Fruit fly (Drosophila melanogaster) whole organism, adult: ENCODE measurements around the gene Aven.

Experiments used
- CG11617 ChIP-seq: fragments of 200-800 bp; sonication (Bioruptor generic); optimal IDR thresholded peaks from 2 replicates; lab custom pipeline; 2017; ENCODE audit warnings: mild to moderate bottlenecking, missing biosample characterization, missing genetic modification reagents, missing genetic modification characterization
- CG12768 ChIP-seq: fragments of 200-800 bp; sonication (Bioruptor generic); optimal IDR thresholded peaks from 2 replicates; lab custom pipeline; 2017; ENCODE audit warnings: missing biosample characterization, missing genetic modification characterization, mild to moderate bottlenecking, moderate library complexity, missing genetic modification reagents
- CG14711 ChIP-seq: fragments of 200-800 bp; sonication (Bioruptor generic); optimal IDR thresholded peaks from 2 replicates; lab custom pipeline; 2018; ENCODE audit warnings: missing biosample characterization, mild to moderate bottlenecking, missing genetic modification characterization, moderate library complexity
- CG1620 ChIP-seq: fragments of 200-800 bp; sonication (Bioruptor generic); optimal IDR thresholded peaks from 2 replicates; lab custom pipeline; 2016; ENCODE audit warnings: missing biosample characterization, missing genetic modification characterization
- CG33017 ChIP-seq: fragments of 200-800 bp; sonication (Bioruptor generic); optimal IDR thresholded peaks from 2 replicates; lab custom pipeline; 2018; ENCODE audit warnings: missing biosample characterization, mild to moderate bottlenecking, missing genetic modification characterization, moderate library complexity
- CG5204 ChIP-seq: fragments of 200-800 bp; sonication (Bioruptor generic); optimal IDR thresholded peaks from 2 replicates; lab custom pipeline; 2016; ENCODE audit warnings: missing biosample characterization, missing genetic modification characterization
- CG7045 ChIP-seq: fragments of 200-800 bp; sonication (Bioruptor generic); optimal IDR thresholded peaks from 2 replicates; lab custom pipeline; 2017; ENCODE audit warnings: missing biosample characterization, mild to moderate bottlenecking, missing genetic modification characterization
- CG7101 ChIP-seq: fragments of 200-800 bp; sonication (Bioruptor generic); optimal IDR thresholded peaks from 2 replicates; lab custom pipeline; 2018; ENCODE audit warnings: missing biosample characterization, mild to moderate bottlenecking, missing genetic modification characterization, moderate library complexity
- Clk ChIP-seq: fragments of 200-800 bp; sonication (Bioruptor generic); optimal IDR thresholded peaks from 2 replicates; lab custom pipeline; 2017; ENCODE audit warnings: missing biosample characterization, missing genetic modification characterization
- Crg-1 ChIP-seq: fragments of 200-800 bp; sonication (Bioruptor generic); optimal IDR thresholded peaks from 2 replicates; lab custom pipeline; 2016; ENCODE audit warnings: missing biosample characterization, missing genetic modification characterization
- Hr96 ChIP-seq: fragments of 200-800 bp; sonication (Bioruptor generic); optimal IDR thresholded peaks from 2 replicates; lab custom pipeline; 2016; ENCODE audit warnings: missing biosample characterization, missing genetic modification characterization
- Mnt ChIP-seq: fragments of 200-800 bp; sonication (Bioruptor generic); optimal IDR thresholded peaks from 2 replicates; lab custom pipeline; 2016; ENCODE audit warnings: missing biosample characterization, mild to moderate bottlenecking, missing genetic modification characterization
- bab1 ChIP-seq: fragments of 200-800 bp; sonication (Bioruptor generic); optimal IDR thresholded peaks from 3 replicates; lab custom pipeline; 2019; ENCODE audit warnings: missing biosample characterization, mild to moderate bottlenecking, missing genetic modification characterization, moderate library complexity
- cic ChIP-seq: fragments of 200-800 bp; sonication (Bioruptor generic); optimal IDR thresholded peaks from 2 replicates; lab custom pipeline; 2017; ENCODE audit warnings: missing biosample characterization, mild to moderate bottlenecking, missing genetic modification characterization, moderate library complexity
- cnc ChIP-seq, 2 experiments: fragments of >200 bp; optimal IDR thresholded peaks; 2 replicates each; lab custom pipeline; 2017
- kay ChIP-seq: fragments of 200-800 bp; sonication (Bioruptor generic); peaks from one replicate; lab custom pipeline; 2016; ENCODE audit warnings: missing biosample characterization, missing genetic modification characterization, borderline replicate concordance
- ovo ChIP-seq: fragments of 200-800 bp; sonication (Bioruptor generic); optimal IDR thresholded peaks from 2 replicates; lab custom pipeline; 2016; ENCODE audit warnings: missing biosample characterization, missing genetic modification characterization
- pad ChIP-seq: fragments of 200-800 bp; sonication (Bioruptor generic); optimal IDR thresholded peaks from 3 replicates; lab custom pipeline; 2017; ENCODE audit warnings: missing biosample characterization, missing genetic modification characterization, mild to moderate bottlenecking, moderate library complexity, missing genetic modification reagents
- tj ChIP-seq: fragments of 200-800 bp; sonication (Bioruptor generic); optimal IDR thresholded peaks from 3 replicates; lab custom pipeline; 2017; ENCODE audit warnings: missing biosample characterization, mild to moderate bottlenecking, missing genetic modification characterization, moderate library complexity
- toe ChIP-seq: fragments of 200-800 bp; sonication (Bioruptor generic); optimal IDR thresholded peaks from 2 replicates; lab custom pipeline; 2016; ENCODE audit warnings: missing biosample characterization, missing genetic modification characterization

The Aven gene

DNA sequence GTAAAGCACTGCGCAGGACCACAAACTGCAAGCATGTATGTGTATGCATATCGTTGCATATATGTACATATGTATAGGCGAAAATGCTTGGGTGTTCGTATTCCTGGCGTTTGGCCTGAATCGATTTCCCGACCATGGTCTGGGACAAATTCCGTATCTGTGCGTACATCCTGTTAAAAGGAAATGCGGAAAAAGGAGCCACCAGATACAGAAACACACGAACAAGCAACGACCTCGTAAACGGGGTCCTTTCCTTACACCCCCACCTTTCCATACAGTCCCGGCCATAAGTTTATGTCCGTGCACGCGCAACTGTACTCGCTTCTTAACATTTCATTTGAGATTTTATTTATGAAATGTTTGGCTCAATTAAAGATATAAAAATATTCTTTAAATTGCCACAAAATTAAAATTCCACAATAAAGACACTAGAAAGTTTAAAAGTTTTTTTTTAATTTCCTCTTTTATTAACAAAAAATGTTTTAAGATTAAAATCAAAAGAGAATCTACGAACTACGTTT lies 45.5 kb downstream of the Aven start:
- TF ChIP-seq ovo = no peak
- TF ChIP-seq bab1 (GFP tag; lab: Kevin White, UChicago) = no peak
- no peak for TF ChIP-seq CG7045 (GFP tag; lab: Kevin White, UChicago)
- TF ChIP-seq CG1620 (GFP tag; lab: Kevin White, UChicago) = no peak
- TF ChIP-seq tj (GFP tag; lab: Kevin White, UChicago) = no peak
- no peak for TF ChIP-seq CG12768 (GFP tag; lab: Kevin White, UChicago)

DNA sequence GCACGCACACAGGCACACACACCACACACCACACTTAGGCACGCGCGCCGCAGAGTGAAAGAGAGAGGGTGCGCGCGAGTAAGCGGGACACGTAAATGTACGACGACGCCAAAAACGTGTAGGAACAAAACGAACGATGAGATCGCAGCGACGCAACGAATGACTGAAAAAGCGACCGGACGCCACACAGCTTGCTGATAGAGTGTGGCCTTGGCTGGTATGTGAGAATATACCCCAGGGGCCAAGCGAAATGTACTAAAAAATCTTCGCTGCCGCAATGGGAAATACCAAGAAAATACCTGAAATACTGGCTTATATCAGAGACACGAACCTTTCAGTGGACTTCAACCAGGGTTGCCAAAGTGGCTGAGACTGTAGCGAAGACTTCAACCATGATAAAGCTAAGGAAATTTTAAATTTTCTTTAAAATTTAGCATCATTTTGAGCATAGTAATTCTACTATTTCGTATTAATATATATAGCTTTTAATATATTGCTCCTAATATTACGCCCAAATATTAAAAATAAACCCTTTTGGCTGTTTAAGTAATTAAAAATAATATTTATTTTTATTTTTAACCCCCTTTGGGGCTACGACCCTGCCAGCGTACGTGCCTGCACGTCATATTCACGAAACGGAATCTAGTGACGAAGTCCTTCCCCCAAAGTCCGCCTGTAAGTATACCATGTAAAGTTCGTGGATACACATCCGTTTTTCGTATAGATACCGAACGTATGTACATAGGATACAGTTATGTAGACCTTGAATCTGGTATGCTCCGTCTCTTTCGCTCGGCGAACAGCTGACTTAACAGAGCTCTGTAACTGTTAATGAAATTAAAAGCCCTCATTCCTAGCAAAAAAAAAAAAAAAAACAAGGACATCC lies 46.2 kb downstream of the Aven start, which contains the start of gene Pits:
Gene Pits, minus strand, starts transcription at position 210 of the 886 bp plus-strand sequence.
- peak; percentile 55 for TF ChIP-seq ovo
- TF ChIP-seq CG1620 (GFP tag; lab: Kevin White, UChicago) = peak; percentile 66
- peak; percentile 8 for TF ChIP-seq CG12768 (GFP tag; lab: Kevin White, UChicago)
- peak; percentile 54 for TF ChIP-seq CG11617 (GFP tag; lab: Kevin White, UChicago)
- TF ChIP-seq CG33017 (tag; lab: Kevin White, UChicago) = no peak
- TF ChIP-seq Mnt = peak; percentile 98
- peak; percentile 75 for TF ChIP-seq CG7101
- TF ChIP-seq tj (GFP tag; lab: Kevin White, UChicago) = peak; percentile 76
- TF ChIP-seq Clk = no peak
- peak; percentile 8 for TF ChIP-seq Crg-1
- no peak for TF ChIP-seq cnc (optimal IDR thresholded peaks at IDR 0.05; lab: Kevin White, UChicago)
- TF ChIP-seq kay (GFP tag; lab: Kevin White, UChicago) = no peak
- peak; percentile 93 for TF ChIP-seq CG14711
- TF ChIP-seq pad (GFP tag; lab: Kevin White, UChicago) = peak; percentile 49
- TF ChIP-seq CG5204 (GFP tag; lab: Kevin White, UChicago) = no peak
- TF ChIP-seq Hr96 (GFP tag; lab: Kevin White, UChicago) = peak; percentile 4
- TF ChIP-seq toe = no peak
- no peak for TF ChIP-seq CG7045 (GFP tag; lab: Kevin White, UChicago)
- peak; percentile 89 for TF ChIP-seq cic
- TF ChIP-seq bab1 (GFP tag; lab: Kevin White, UChicago) = peak; percentile 87

DNA sequence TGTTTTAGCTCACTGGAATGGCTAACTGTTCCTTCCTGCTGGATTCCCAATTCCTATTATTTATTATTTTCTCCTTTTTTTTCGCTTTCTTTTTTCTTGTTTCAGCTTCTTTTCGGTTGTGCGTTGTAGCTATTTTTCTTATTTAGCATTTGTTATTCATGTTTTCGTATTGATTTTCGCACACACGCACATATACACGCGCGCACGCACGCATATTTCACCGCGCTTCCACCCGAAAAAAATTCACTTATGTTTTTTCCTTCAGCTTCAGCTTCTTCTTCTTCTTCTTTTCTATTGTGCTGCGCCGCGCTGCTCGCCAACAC lies 46.8 kb downstream of the Aven start:
- TF ChIP-seq Crg-1 = no peak

DNA sequence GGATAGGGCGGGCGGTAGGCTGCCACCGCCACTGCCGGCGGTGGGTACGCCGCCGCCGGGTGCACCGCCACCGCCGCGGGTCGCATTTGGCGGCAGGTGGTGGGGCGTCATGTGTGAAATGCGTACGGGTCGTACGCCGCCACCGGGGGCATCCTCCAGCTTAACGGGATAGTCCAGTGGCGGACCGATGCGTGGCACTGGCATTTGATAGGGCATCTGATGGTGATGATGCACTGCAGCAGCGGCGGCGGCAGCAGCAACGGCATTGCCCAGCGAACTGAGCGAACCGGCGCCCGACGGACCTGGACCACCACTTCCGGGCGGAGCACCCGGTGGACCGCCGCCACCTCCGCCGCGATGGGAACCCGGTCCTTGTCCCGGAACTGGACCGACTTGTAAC lies 47.5 kb downstream of the Aven start:
- TF ChIP-seq CG14711 (no peak), ovo (no peak), CG11617 (GFP tag; lab: Kevin White, UChicago) (no peak), CG7045 (GFP tag; lab: Kevin White, UChicago) (no peak), kay (GFP tag; lab: Kevin White, UChicago) (no peak), cic (no peak), Hr96 (GFP tag; lab: Kevin White, UChicago) (no peak), CG7101 (no peak), CG33017 (tag; lab: Kevin White, UChicago) (no peak), tj (GFP tag; lab: Kevin White, UChicago) (no peak)

DNA sequence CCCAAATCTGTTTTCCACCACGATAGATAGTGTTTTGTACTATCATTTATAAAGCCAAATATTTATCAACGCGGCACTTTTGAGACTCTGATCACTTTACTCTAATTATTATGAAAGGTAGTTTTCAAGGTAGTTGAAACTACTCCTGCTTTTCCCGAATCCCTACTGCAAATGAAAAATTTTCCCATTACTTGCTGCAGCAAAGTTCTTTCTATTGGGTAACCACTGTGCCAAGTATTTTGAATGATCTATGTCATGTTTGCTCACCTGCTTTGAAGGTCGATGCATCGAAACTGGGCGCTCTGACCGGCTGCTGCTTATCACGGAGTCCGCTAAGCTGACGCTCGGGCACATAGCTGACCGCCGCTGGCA lies 48.1 kb downstream of the Aven start:
- TF ChIP-seq CG1620 (GFP tag; lab: Kevin White, UChicago) (no peak), CG7101 (no peak), toe (no peak), CG12768 (GFP tag; lab: Kevin White, UChicago) (no peak), ovo (no peak), cic (no peak), CG33017 (tag; lab: Kevin White, UChicago) (no peak), kay (GFP tag; lab: Kevin White, UChicago) (no peak), CG5204 (GFP tag; lab: Kevin White, UChicago) (no peak), cnc (optimal IDR thresholded peaks at IDR 0.05; lab: Kevin White, UChicago) (no peak), CG11617 (GFP tag; lab: Kevin White, UChicago) (no peak), Crg-1 (no peak), Clk (no peak), Mnt (no peak), pad (GFP tag; lab: Kevin White, UChicago) (no peak)

DNA sequence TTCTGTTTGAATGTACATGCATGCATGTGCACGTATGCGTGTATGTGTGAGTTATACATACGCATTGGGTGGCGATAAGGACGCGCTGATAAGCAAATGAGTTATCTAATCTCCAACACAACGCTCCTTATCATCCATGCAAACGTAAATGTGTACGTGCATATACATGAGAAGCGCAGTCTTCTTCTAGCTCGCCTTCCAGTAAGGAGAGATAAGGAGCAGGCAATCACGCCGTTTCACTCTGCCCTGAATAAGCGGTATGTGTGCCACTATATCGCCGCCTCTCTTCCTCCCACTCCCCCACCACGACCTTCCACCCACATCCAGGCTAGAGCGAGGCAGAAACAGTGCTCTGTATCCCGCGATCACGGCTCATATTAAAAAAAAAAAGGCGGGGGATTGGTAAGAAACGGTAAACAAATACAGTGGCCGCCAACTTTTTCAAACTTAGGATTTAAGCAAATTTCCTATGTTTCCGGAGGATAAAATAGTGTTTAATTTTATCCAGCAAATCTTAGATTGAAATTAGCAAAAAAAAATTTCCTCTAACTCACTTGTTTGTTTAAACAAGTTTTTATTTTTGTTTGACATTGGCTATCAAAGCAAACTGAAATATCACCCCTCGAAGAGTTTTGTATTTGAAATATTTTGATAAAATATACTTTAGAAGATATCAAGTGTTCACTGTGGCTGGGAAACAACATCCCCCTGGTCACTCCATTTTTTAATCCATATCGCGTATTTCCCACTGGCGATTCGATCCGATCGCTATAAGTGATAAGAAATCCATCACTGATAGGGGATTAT lies 48.7 kb downstream of the Aven start:
- TF ChIP-seq toe (no peak), CG7101 (peak; percentile 42), CG7045 (GFP tag; lab: Kevin White, UChicago) (no peak), CG33017 (tag; lab: Kevin White, UChicago) (peak; percentile 21), ovo (peak; percentile 6), CG11617 (GFP tag; lab: Kevin White, UChicago) (no peak), pad (GFP tag; lab: Kevin White, UChicago) (peak; percentile 92), Hr96 (GFP tag; lab: Kevin White, UChicago) (peak; percentile 14), Mnt (peak; percentile 68), cic (peak; percentile 56), bab1 (GFP tag; lab: Kevin White, UChicago) (no peak)
